Fruit fly (Drosophila melanogaster) whole organism, wandering third instar larva: Measurements from ENCODE around the gene Mip.

Experiments
- Abd-B ChIP-seq: fragments of >200 bp; optimal IDR thresholded peaks from 2 replicates; lab custom pipeline; 2017; ENCODE audit warnings: missing biosample characterization, missing genetic modification characterization
- CG32264 ChIP-seq: fragments of 200-800 bp; sonication (Bioruptor generic); optimal IDR thresholded peaks from 2 replicates; lab custom pipeline; 2016; ENCODE audit warnings: missing biosample characterization, missing genetic modification characterization
- CG9705 ChIP-seq: fragments of 200-800 bp; sonication (Bioruptor generic); optimal IDR thresholded peaks from 2 replicates; lab custom pipeline; 2018; ENCODE audit warnings: missing biosample characterization, mild to moderate bottlenecking, missing genetic modification characterization
- CrebA ChIP-seq: fragments of 200-800 bp; sonication (Bioruptor generic); optimal IDR thresholded peaks from 2 replicates; lab custom pipeline; 2016; ENCODE audit warnings: missing biosample characterization, mild to moderate bottlenecking, missing genetic modification characterization, borderline replicate concordance
- Dfd ChIP-seq: fragments of >200 bp; optimal IDR thresholded peaks from 2 replicates; lab custom pipeline; 2017; ENCODE audit warnings: missing biosample characterization, missing genetic modification characterization
- Dif ChIP-seq: fragments of 200-275, 200-300 bp; sonication (Bioruptor generic); optimal IDR thresholded peaks from 2 replicates; lab custom pipeline; 2018; ENCODE audit warnings: missing biosample characterization, missing genetic modification characterization; ENCODE audit not compliant: partially characterized antibody
- GATAd ChIP-seq: sonication (Bioruptor generic); optimal IDR thresholded peaks from 2 replicates; lab custom pipeline; 2016; ENCODE audit warnings: missing biosample characterization, missing genetic modification characterization
- HLH106 ChIP-seq: fragments of 200-800 bp; optimal IDR thresholded peaks from 3 replicates; lab custom pipeline; 2019; ENCODE audit warnings: missing biosample characterization, mild to moderate bottlenecking, missing genetic modification characterization, moderate library complexity
- Hnf4 ChIP-seq: fragments of 200-800 bp; sonication (Bioruptor generic); optimal IDR thresholded peaks from 2 replicates; lab custom pipeline; 2016; ENCODE audit warnings: missing biosample characterization, mild to moderate bottlenecking, missing genetic modification characterization
- Hr78 ChIP-seq: fragments of >200 bp; optimal IDR thresholded peaks from 2 replicates; lab custom pipeline; 2017; ENCODE audit warnings: missing biosample characterization, missing genetic modification characterization
- Hr83 ChIP-seq: fragments of 200-300 bp; sonication (Bioruptor generic); optimal IDR thresholded peaks from 2 replicates; lab custom pipeline; 2016; ENCODE audit warnings: missing biosample characterization, mild to moderate bottlenecking, missing genetic modification characterization, moderate library complexity; ENCODE audit not compliant: poor library complexity, severe bottlenecking
- Jra ChIP-seq: sonication (Bioruptor generic); optimal IDR thresholded peaks from 2 replicates; lab custom pipeline; 2016; ENCODE audit warnings: missing biosample characterization, missing genetic modification characterization
- Mio ChIP-seq: sonication (Bioruptor generic); optimal IDR thresholded peaks from 2 replicates; lab custom pipeline; 2016; ENCODE audit warnings: missing biosample characterization, missing genetic modification characterization
- N ChIP-seq: fragments of >200 bp; optimal IDR thresholded peaks from 2 replicates; lab custom pipeline; 2018; ENCODE audit warnings: missing biosample characterization, missing external identifiers, missing genetic modification characterization
- OdsH ChIP-seq: fragments of 200-800 bp; sonication (Bioruptor generic); optimal IDR thresholded peaks from 2 replicates; lab custom pipeline; 2016; ENCODE audit warnings: missing biosample characterization, mild to moderate bottlenecking, missing genetic modification characterization
- Rel ChIP-seq, 2 experiments: fragments of 200-800 bp; sonication (Bioruptor generic) in 1 of 2; optimal IDR thresholded peaks; 2 replicates in 1 of 2; 3 replicates in 1 of 2; lab custom pipeline; 2016 to 2019; ENCODE audit warnings: mild to moderate bottlenecking in 2 of 2, missing biosample characterization in 2 of 2, missing genetic modification characterization in 2 of 2, moderate library complexity in 1 of 2
- Sp1 ChIP-seq: fragments of 200-800 bp; sonication (Bioruptor generic); optimal IDR thresholded peaks from 3 replicates; lab custom pipeline; 2019; ENCODE audit warnings: missing biosample characterization, mild to moderate bottlenecking, missing genetic modification characterization, moderate library complexity
- Vsx2 ChIP-seq: fragments of 200-300, 225-300 bp; sonication (Bioruptor generic); optimal IDR thresholded peaks from 2 replicates; lab custom pipeline; 2018; ENCODE audit warnings: missing biosample characterization, missing genetic modification characterization; ENCODE audit not compliant: partially characterized antibody
- br ChIP-seq: fragments of 200-800 bp; sonication (Bioruptor generic); optimal IDR thresholded peaks from 2 replicates; lab custom pipeline; 2016; ENCODE audit warnings: missing biosample characterization, missing genetic modification characterization
- dmrt93B ChIP-seq: fragments of 200-800 bp; sonication (Bioruptor generic); optimal IDR thresholded peaks from 2 replicates; lab custom pipeline; 2018; ENCODE audit warnings: missing biosample characterization, mild to moderate bottlenecking, missing genetic modification characterization
- dsf ChIP-seq: sonication (Bioruptor generic); optimal IDR thresholded peaks from 2 replicates; lab custom pipeline; 2016; ENCODE audit warnings: missing biosample characterization, missing genetic modification characterization, borderline replicate concordance
- ey ChIP-seq: fragments of 200-800 bp; sonication (Bioruptor generic); optimal IDR thresholded peaks from 2 replicates; lab custom pipeline; 2016; ENCODE audit warnings: missing biosample characterization, missing genetic modification characterization
- foxo ChIP-seq, 2 experiments: fragments of 200-800 bp; sonication (Bioruptor generic); optimal IDR thresholded peaks; 2 replicates in 1 of 2; 3 replicates in 1 of 2; lab custom pipeline; 2016 to 2017; ENCODE audit warnings: missing biosample characterization in 2 of 2, missing genetic modification characterization in 2 of 2
- fru ChIP-seq: fragments of 200-800 bp; sonication (Bioruptor generic); optimal IDR thresholded peaks from 3 replicates; lab custom pipeline; 2016; ENCODE audit warnings: missing biosample characterization, mild to moderate bottlenecking, missing genetic modification characterization
- h ChIP-seq: fragments of 200-800 bp; sonication (Bioruptor generic); optimal IDR thresholded peaks from 3 replicates; lab custom pipeline; 2016; ENCODE audit warnings: missing biosample characterization, mild to moderate bottlenecking, missing genetic modification characterization
- jim ChIP-seq: fragments of 175-275, 200-325 bp; sonication (Bioruptor generic); optimal IDR thresholded peaks from 2 replicates; lab custom pipeline; 2016; ENCODE audit warnings: missing biosample characterization, mild to moderate bottlenecking, missing genetic modification characterization
- lola ChIP-seq: fragments of >200 bp; optimal IDR thresholded peaks from 2 replicates; lab custom pipeline; 2017; ENCODE audit warnings: missing biosample characterization, missing genetic modification characterization
- psq ChIP-seq: fragments of 200-800 bp; sonication (Bioruptor generic); optimal IDR thresholded peaks from 3 replicates; lab custom pipeline; 2017; ENCODE audit warnings: missing biosample characterization, mild to moderate bottlenecking, missing genetic modification characterization, moderate library complexity
- tai ChIP-seq: sonication (Bioruptor generic); optimal IDR thresholded peaks from 2 replicates; lab custom pipeline; 2016; ENCODE audit warnings: missing biosample characterization, missing genetic modification characterization
- usp ChIP-seq: fragments of >200 bp; optimal IDR thresholded peaks from 2 replicates; lab custom pipeline; 2017; ENCODE audit warnings: missing biosample characterization, missing genetic modification characterization
- woc ChIP-seq: sonication (Bioruptor generic); optimal IDR thresholded peaks from 2 replicates; lab custom pipeline; 2016; ENCODE audit warnings: missing biosample characterization, mild to moderate bottlenecking, missing genetic modification characterization

Gene Mip

DNA sequence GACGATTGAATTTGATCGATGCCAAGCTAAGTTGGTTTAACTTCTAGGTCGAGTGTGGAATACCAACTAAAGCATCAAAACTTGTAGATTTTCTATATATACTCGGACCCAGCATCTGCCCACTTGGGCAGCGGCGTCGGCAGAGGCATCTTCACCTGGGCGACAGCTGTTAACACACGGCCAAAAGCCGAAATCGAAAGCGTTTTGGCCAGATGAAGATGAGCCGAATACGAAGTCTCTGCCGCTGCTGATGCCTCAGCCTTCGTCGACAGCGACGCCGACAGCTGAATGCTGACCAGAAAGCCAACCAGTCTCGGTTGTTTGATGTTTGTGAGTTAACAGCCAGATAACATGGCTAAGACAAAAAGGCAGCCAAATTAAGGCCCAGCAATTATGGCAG is 39.4 kb upstream of the Mip start, which contains the start of gene CG13731:
TSS of gene CG13731 (minus strand) at position 62 of the 400 bp plus-strand sequence.
- TF ChIP-seq Jra (GFP tag; lab: Kevin White, UChicago) (no peak), N (GFP tag; lab: Kevin White, UChicago) (no peak), GATAd (GFP tag; lab: Kevin White, UChicago) (peak; percentile 6)

DNA sequence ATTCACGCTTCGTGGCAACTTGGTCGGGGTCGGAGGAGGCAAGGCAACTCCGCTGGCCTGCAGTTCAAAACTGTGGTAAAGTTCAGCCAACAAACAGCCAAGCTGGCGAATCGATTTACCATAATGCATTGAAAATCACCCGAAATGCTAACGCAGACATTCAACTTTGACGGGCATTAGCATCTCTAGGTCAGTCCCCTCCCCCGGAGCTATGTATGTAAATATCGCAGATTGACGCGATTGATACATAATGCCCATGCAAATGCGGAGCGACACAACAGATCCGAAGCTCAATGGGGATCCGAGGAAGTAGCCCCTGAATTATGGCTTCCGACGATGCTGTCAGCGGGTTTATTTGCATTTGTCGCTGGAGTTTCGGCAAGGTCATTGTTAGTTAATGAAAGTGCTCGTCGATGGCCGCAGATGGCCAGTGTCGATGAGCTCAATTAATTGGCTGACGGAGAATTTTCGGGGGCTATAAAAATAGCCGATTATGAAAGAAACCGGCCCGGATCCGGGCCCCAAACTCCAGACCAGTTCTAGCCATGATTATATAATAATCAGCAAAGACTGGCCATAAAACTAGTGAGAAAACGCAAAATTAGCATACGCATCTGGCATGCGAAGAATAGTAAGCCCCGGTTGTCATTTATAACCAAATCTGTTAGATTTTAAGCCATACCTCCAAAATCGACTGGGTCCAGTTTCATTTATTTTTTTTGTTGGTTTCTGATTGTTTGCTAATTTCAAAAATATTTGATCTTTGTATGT is 37.3 kb upstream of the Mip start:
- no peak for TF ChIP-seq jim
- no peak for TF ChIP-seq lola (GFP tag; lab: Kevin White, UChicago)
- TF ChIP-seq ey (GFP tag; lab: Kevin White, UChicago) = no peak
- TF ChIP-seq Hr78 (GFP tag; lab: Kevin White, UChicago) = no peak
- TF ChIP-seq Sp1 = no peak
- TF ChIP-seq CG9705 = no peak
- no peak for TF ChIP-seq Hnf4
- no peak for TF ChIP-seq Mio

DNA sequence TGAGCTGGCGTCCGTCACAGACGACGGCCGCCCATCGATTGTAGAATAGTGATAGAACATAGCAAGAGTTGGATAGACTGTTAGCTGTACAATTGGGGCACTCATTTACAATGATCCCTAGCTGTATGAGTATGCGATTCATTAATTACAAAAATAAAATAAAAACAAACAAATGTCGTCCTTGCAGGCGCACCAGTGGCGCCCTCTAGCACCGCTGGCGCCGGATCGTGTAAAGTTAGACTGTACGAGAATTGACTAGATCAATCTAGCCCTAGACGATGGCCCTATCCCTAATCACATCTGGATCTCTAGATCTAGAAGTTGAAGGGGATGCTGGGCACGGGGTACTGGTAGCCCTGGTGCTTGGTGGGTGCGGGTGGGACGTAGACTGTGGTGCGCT is 34.2 kb upstream of the Mip start:
- TF ChIP-seq Vsx2 (GFP tag; lab: Kevin White, UChicago) = no peak
- no peak for TF ChIP-seq N (GFP tag; lab: Kevin White, UChicago)
- no peak for TF ChIP-seq psq (GFP tag; lab: Kevin White, UChicago)
- no peak for TF ChIP-seq Sp1
- no peak for TF ChIP-seq h
- TF ChIP-seq CrebA (GFP tag; lab: Kevin White, UChicago) = no peak
- TF ChIP-seq OdsH = no peak
- no peak for TF ChIP-seq usp
- no peak for TF ChIP-seq woc (GFP tag; lab: Kevin White, UChicago)
- no peak for TF ChIP-seq jim
- no peak for TF ChIP-seq Dif
- no peak for TF ChIP-seq Dfd (GFP tag; lab: Kevin White, UChicago)
- TF ChIP-seq ey (GFP tag; lab: Kevin White, UChicago) = no peak
- no peak for TF ChIP-seq Abd-B (GFP tag; lab: Kevin White, UChicago)
- no peak for TF ChIP-seq CG32264 (GFP tag; lab: Kevin White, UChicago)
- TF ChIP-seq tai (GFP tag; lab: Kevin White, UChicago) = no peak
- TF ChIP-seq Hr83 (GFP tag; lab: Kevin White, UChicago) = no peak
- no peak for TF ChIP-seq dsf (GFP tag; lab: Kevin White, UChicago)
- no peak for TF ChIP-seq br (GFP tag; lab: Kevin White, UChicago)
- TF ChIP-seq GATAd (GFP tag; lab: Kevin White, UChicago) = no peak

dm6 chr3L:17383285-17383684 is 33.8 kb upstream of the Mip start:
- TF ChIP-seq CG9705 (no peak), Abd-B (GFP tag; lab: Kevin White, UChicago) (no peak), HLH106 (tag; lab: Kevin White, UChicago) (no peak), Rel (GFP tag; optimal IDR thresholded peaks at IDR 0.05; lab: Kevin White, UChicago) (no peak), Rel (tag; optimal IDR thresholded peaks at IDR 0.05; lab: Kevin White, UChicago) (no peak), tai (GFP tag; lab: Kevin White, UChicago) (no peak), fru (GFP tag; lab: Kevin White, UChicago) (no peak), foxo (GFP tag; optimal IDR thresholded peaks at IDR 0.05; lab: Kevin White, UChicago) (no peak)

DNA sequence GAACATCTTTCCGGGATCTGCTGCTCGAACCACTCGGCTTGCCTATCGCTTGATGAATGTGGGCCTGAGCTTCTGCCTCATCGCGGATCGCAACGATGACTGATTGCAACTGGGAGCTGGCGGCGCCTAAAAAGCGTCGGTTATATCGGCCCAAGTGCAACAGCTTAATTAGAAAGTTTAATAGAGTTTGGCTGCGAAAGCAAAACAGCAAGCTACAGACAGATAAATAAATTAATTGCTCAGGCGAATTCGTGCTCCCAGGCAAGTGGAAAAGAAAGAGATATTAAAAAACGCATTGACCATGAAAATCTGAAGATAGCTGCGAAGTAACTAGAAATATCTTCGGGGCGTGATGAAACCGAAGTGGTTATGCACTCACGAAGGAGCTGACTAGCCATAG is 33.2 kb upstream of the Mip start, which contains the start of gene CG13728:
TSS of gene CG13728 (minus strand) at position 101 of the 400 bp plus-strand sequence.
- TF ChIP-seq Vsx2 (GFP tag; lab: Kevin White, UChicago) (no peak), lola (GFP tag; lab: Kevin White, UChicago) (no peak), dmrt93B (GFP tag; lab: Kevin White, UChicago) (no peak), Dif (no peak), woc (GFP tag; lab: Kevin White, UChicago) (no peak), CG32264 (GFP tag; lab: Kevin White, UChicago) (no peak), Hr78 (GFP tag; lab: Kevin White, UChicago) (no peak), Abd-B (GFP tag; lab: Kevin White, UChicago) (no peak), foxo (GFP tag; optimal IDR thresholded peaks at IDR 0.05; lab: Kevin White, UChicago) (no peak)
- TF ChIP-seq, all 38 proteins: peak for 0
